Worm (Caenorhabditis elegans) whole organism, young adult: ENCODE data around the gene dre-1.
A peak's percentile ranks its signal among the peaks of the same experiment; 100 is the strongest.

Experiments
- B0035.1 ChIP-seq: sonication (generic microtip); optimal IDR thresholded peaks from 2 replicates; lab custom pipeline; 2016; ENCODE audit warnings: missing genetic modification characterization, mild to moderate bottlenecking, missing compliant biosample characterization, missing genotype, missing genetic modification reagents
- D2030.7 ChIP-seq: fragments of 200-800 bp; sonication (Bioruptor generic); IDR thresholded peaks from 2 replicates; pipeline ENCODE4 v1.3.6; 2022; ENCODE audit warnings: missing genetic modification reagents, missing genetic modification characterization, missing compliant biosample characterization
- F49E8.2 ChIP-seq: sonication (generic microtip); optimal IDR thresholded peaks from 3 replicates; lab custom pipeline; 2017; ENCODE audit warnings: missing genetic modification characterization, mild to moderate bottlenecking, missing compliant biosample characterization, antibody characterized with exemption, moderate library complexity; ENCODE audit not compliant: insufficient read depth
- F55B11.4 ChIP-seq: sonication (generic microtip); optimal IDR thresholded peaks from 2 replicates; lab custom pipeline; 2016; ENCODE audit warnings: missing compliant biosample characterization, missing genetic modification characterization, borderline replicate concordance; ENCODE audit not compliant: insufficient read depth
- F57C9.4 ChIP-seq: sonication (generic microtip); optimal IDR thresholded peaks from 2 replicates; lab custom pipeline; 2017; ENCODE audit warnings: mild to moderate bottlenecking, missing genetic modification characterization, missing compliant biosample characterization
- K12H6.12 ChIP-seq: fragments of 200-800 bp; sonication (Bioruptor generic); optimal IDR thresholded peaks from 2 replicates; lab custom pipeline; 2018; ENCODE audit warnings: mild to moderate bottlenecking, missing genetic modification characterization, missing compliant biosample characterization
- Y53G8AR.9 ChIP-seq: fragments of 200-800 bp; sonication (Bioruptor generic); conservative IDR thresholded peaks from 2 replicates; pipeline ENCODE4 v1.3.6; 2022; ENCODE audit warnings: missing genetic modification reagents, missing genetic modification characterization, missing compliant biosample characterization
- akir-1 ChIP-seq: fragments of 200-800 bp; sonication (Bioruptor generic); optimal IDR thresholded peaks from 2 replicates; lab custom pipeline; 2018; ENCODE audit warnings: mild to moderate bottlenecking, missing genetic modification characterization, moderate library complexity, missing compliant biosample characterization
- attf-3 ChIP-seq: fragments of 200-800 bp; sonication (Bioruptor generic); conservative IDR thresholded peaks from 2 replicates; pipeline ENCODE4 v1.3.6; 2022; ENCODE audit warnings: missing genetic modification reagents, missing genetic modification characterization, missing compliant biosample characterization
- bed-2 ChIP-seq: fragments of 200-800 bp; sonication (Bioruptor generic); IDR thresholded peaks from 2 replicates; pipeline ENCODE4 v1.3.6; 2022; ENCODE audit warnings: missing genetic modification reagents, missing genetic modification characterization, missing compliant biosample characterization
- ceh-79 ChIP-seq: sonication (generic microtip); optimal IDR thresholded peaks from 2 replicates; lab custom pipeline; 2017; ENCODE audit warnings: mild to moderate bottlenecking, missing genetic modification characterization, missing compliant biosample characterization
- egrh-3 ChIP-seq: fragments of 200-800 bp; sonication (Bioruptor generic); IDR thresholded peaks from 2 replicates; pipeline ENCODE4 v1.3.6; 2022; ENCODE audit warnings: missing genetic modification reagents, missing genetic modification characterization, missing compliant biosample characterization
- ekl-4 ChIP-seq: fragments of 200-800 bp; sonication (Bioruptor generic); IDR thresholded peaks from 2 replicates; pipeline ENCODE4 v1.3.6; 2022; ENCODE audit warnings: missing genetic modification reagents, missing genetic modification characterization, missing compliant biosample characterization
- fkh-3 ChIP-seq: sonication (generic microtip); optimal IDR thresholded peaks from 2 replicates; lab custom pipeline; 2016; ENCODE audit warnings: mild to moderate bottlenecking, missing genetic modification characterization, missing compliant biosample characterization
- gei-17 ChIP-seq: fragments of 200-800 bp; sonication (Bioruptor generic); optimal IDR thresholded peaks from 2 replicates; lab custom pipeline; 2018; ENCODE audit warnings: mild to moderate bottlenecking, missing genetic modification characterization, missing compliant biosample characterization
- hlh-26 ChIP-seq: fragments of 200-800 bp; sonication (Bioruptor generic); conservative IDR thresholded peaks from 2 replicates; pipeline ENCODE4 v1.3.6; 2022; ENCODE audit warnings: missing genetic modification reagents, missing genetic modification characterization, missing compliant biosample characterization
- hmg-20 ChIP-seq: fragments of 200-800 bp; sonication (Bioruptor generic); IDR thresholded peaks from 2 replicates; pipeline ENCODE4 v1.3.6; 2022; ENCODE audit warnings: missing genetic modification reagents, missing genetic modification characterization, missing compliant biosample characterization
- hrde-1 ChIP-seq: sonication (generic microtip); optimal IDR thresholded peaks from 2 replicates; lab custom pipeline; 2016; ENCODE audit warnings: missing genetic modification characterization, mild to moderate bottlenecking, missing compliant biosample characterization, moderate library complexity, missing genotype, missing genetic modification reagents, borderline replicate concordance
- hsf-1 ChIP-seq: fragments of 200-800 bp; sonication (Bioruptor generic); IDR thresholded peaks from 2 replicates; pipeline ENCODE4 v1.3.6; 2022; ENCODE audit warnings: missing genetic modification reagents, missing genetic modification characterization, missing compliant biosample characterization
- lag-1 ChIP-seq: fragments of 200-800 bp; sonication (Bioruptor generic); IDR thresholded peaks from 2 replicates; pipeline ENCODE4 v1.3.6; 2022; ENCODE audit warnings: missing genetic modification reagents, missing genetic modification characterization, missing compliant biosample characterization
- lin-26 ChIP-seq: fragments of 200-800 bp; sonication (Bioruptor generic); IDR thresholded peaks from 2 replicates; pipeline ENCODE4 v1.3.6; 2022; ENCODE audit warnings: missing genetic modification reagents, missing genetic modification characterization, missing compliant biosample characterization
- lir-1 ChIP-seq: fragments of 200-800 bp; sonication (Bioruptor generic); conservative IDR thresholded peaks from 2 replicates; pipeline ENCODE4 v1.3.6; 2022; ENCODE audit warnings: missing genetic modification reagents, missing genetic modification characterization, missing compliant biosample characterization
- lsl-1 ChIP-seq: fragments of 200-800 bp; sonication (Bioruptor generic); optimal IDR thresholded peaks from 2 replicates; lab custom pipeline; 2018; ENCODE audit warnings: mild to moderate bottlenecking, missing genetic modification characterization, moderate library complexity, missing compliant biosample characterization
- lsy-27 ChIP-seq: sonication (generic microtip); optimal IDR thresholded peaks from 2 replicates; lab custom pipeline; 2017; ENCODE audit warnings: missing genetic modification characterization, mild to moderate bottlenecking, missing compliant biosample characterization, antibody characterized with exemption, missing genotype, borderline replicate concordance; ENCODE audit not compliant: insufficient read depth
- madf-10 ChIP-seq: sonication (generic microtip); optimal IDR thresholded peaks from 2 replicates; lab custom pipeline; 2016; ENCODE audit warnings: mild to moderate bottlenecking, missing genetic modification characterization, missing compliant biosample characterization
- mel-28 ChIP-seq: sonication (generic microtip); optimal IDR thresholded peaks from 2 replicates; lab custom pipeline; 2016; ENCODE audit warnings: borderline replicate concordance, mild to moderate bottlenecking, missing genetic modification characterization, missing compliant biosample characterization
- mes-4 ChIP-seq: sonication (generic microtip); optimal IDR thresholded peaks from 2 replicates; lab custom pipeline; 2016; ENCODE audit warnings: missing genotype, missing genetic modification characterization, missing compliant biosample characterization
- nfya-2 ChIP-seq: fragments of 200-800 bp; sonication (Bioruptor generic); IDR thresholded peaks from 2 replicates; pipeline ENCODE4 v1.3.6; 2022; ENCODE audit warnings: missing genetic modification reagents, missing genetic modification characterization, missing compliant biosample characterization
- nhr-80 ChIP-seq: sonication (generic microtip); optimal IDR thresholded peaks from 2 replicates; lab custom pipeline; 2016; ENCODE audit warnings: missing genetic modification characterization, missing compliant biosample characterization
- pha-4 ChIP-seq: fragments of 150-350 bp; sonication (generic microtip); optimal IDR thresholded peaks from 2 replicates; lab custom pipeline; 2014; ENCODE audit warnings: missing biosample characterization, missing genetic modification reagents, missing genetic modification characterization
- rcor-1 ChIP-seq: fragments of 200-800 bp; sonication (Bioruptor generic); IDR thresholded peaks from 2 replicates; pipeline ENCODE4 v1.3.6; 2022; ENCODE audit warnings: missing genetic modification reagents, missing genetic modification characterization, missing compliant biosample characterization
- rec-8 ChIP-seq, 2 experiments: sonication (generic microtip); optimal IDR thresholded peaks; 2 replicates each; lab custom pipeline; 2016; ENCODE audit warnings: mild to moderate bottlenecking in 2 of 2, missing genetic modification characterization in 2 of 2, missing genetic modification reagents in 2 of 2, missing genotype in 2 of 2, missing biosample characterization in 1 of 2, missing compliant biosample characterization in 1 of 2, moderate library complexity in 1 of 2
- sdz-38 ChIP-seq: sonication (generic microtip); optimal IDR thresholded peaks from 2 replicates; lab custom pipeline; 2016; ENCODE audit warnings: missing genotype, missing genetic modification characterization, missing compliant biosample characterization
- sptf-2 ChIP-seq: fragments of 200-800 bp; sonication (Bioruptor generic); optimal IDR thresholded peaks from 2 replicates; lab custom pipeline; 2018; ENCODE audit warnings: mild to moderate bottlenecking, missing genetic modification characterization, missing compliant biosample characterization
- tbp1 ChIP-seq: fragments of 200-800 bp; sonication (Bioruptor generic); optimal IDR thresholded peaks from 2 replicates; lab custom pipeline; 2018; ENCODE audit warnings: mild to moderate bottlenecking, missing genetic modification characterization, missing compliant biosample characterization
- unc-130 ChIP-seq: sonication (generic microtip); optimal IDR thresholded peaks from 2 replicates; lab custom pipeline; 2016; ENCODE audit warnings: missing genetic modification reagents, missing genetic modification characterization, missing compliant biosample characterization
- ztf-25 ChIP-seq: fragments of 200-800 bp; sonication (Bioruptor generic); IDR thresholded peaks from 2 replicates; pipeline ENCODE4 v1.3.6; 2022; ENCODE audit warnings: missing genetic modification reagents, missing genetic modification characterization, missing compliant biosample characterization
- ztf-28 ChIP-seq: fragments of 200-800 bp; sonication (Bioruptor generic); IDR thresholded peaks from 2 replicates; pipeline ENCODE4 v1.3.6; 2022; ENCODE audit warnings: missing genetic modification reagents, missing genetic modification characterization, missing compliant biosample characterization

The dre-1 gene

DNA sequence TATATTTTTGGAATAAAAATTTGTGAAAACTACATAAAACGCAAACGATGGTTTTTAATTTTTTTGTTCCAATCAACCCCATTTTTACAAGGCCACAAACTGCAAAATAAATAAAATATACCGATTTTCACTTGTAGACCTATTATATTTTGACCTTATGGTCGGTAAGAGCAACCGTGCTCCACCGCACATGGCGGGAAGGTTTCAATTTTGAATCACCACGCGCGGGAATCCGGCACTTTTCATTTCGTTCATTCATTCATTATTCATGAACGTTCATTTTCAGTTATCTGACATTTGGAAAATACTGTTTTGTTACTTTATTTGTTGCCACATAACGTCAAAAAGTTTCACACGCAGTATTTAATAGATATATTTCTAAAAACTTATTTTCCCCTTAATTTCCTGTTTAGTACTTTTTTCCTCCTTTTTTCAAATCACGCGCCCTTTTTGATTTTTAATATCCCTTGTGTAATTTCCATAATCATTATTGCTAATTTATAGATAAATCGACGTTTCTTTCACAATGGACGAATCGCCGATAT, 47.5 kb upstream of the dre-1 start, which contains the start of gene hcp-1 (continued):
- no peak for TF ChIP-seq rec-8 (tag; optimal IDR thresholded peaks at IDR 0.05; lab: Kevin White, UChicago)
- peak; percentile 89 for TF ChIP-seq ztf-28 (GFP tag; lab: Robert Waterston, UW)
- peak; percentile 70 for TF ChIP-seq attf-3 (GFP tag; lab: Robert Waterston, UW)
- TF ChIP-seq fkh-3 (tag; lab: Kevin White, UChicago): no peak
- no peak for TF ChIP-seq F57C9.4 (tag; lab: Kevin White, UChicago)
- peak; percentile 62 for TF ChIP-seq hrde-1 (tag; lab: Kevin White, UChicago)
- TF ChIP-seq unc-130 (GFP tag; lab: Kevin White, UChicago): peak; percentile 86
- TF ChIP-seq F55B11.4: no peak
- no peak for TF ChIP-seq nfya-2 (GFP tag; lab: Robert Waterston, UW)
- TF ChIP-seq gei-17: no peak
- no peak for TF ChIP-seq egrh-3 (GFP tag; lab: Robert Waterston, UW)
- TF ChIP-seq D2030.7 (GFP tag; lab: Robert Waterston, UW): peak; percentile 97
- TF ChIP-seq K12H6.12: no peak
- TF ChIP-seq sptf-2: no peak
- TF ChIP-seq rcor-1: peak; percentile 92
- TF ChIP-seq B0035.1 (tag; lab: Kevin White, UChicago): no peak
- no peak for TF ChIP-seq ceh-79 (tag; lab: Kevin White, UChicago)
- no peak for TF ChIP-seq lag-1
- TF ChIP-seq sdz-38 (tag; lab: Kevin White, UChicago): no peak
- TF ChIP-seq hsf-1 (GFP tag; lab: Robert Waterston, UW): peak; percentile 91
- 0 out of 2 replicates have a peak, but pooled peaks have one; percentile 14 for TF ChIP-seq hmg-20 (GFP tag; lab: Robert Waterston, UW)
- TF ChIP-seq mes-4 (tag; lab: Kevin White, UChicago): no peak
- no peak for TF ChIP-seq bed-2 (GFP tag; lab: Robert Waterston, UW)
- TF ChIP-seq akir-1: no peak
- TF ChIP-seq ekl-4 (GFP tag; lab: Robert Waterston, UW): peak; percentile 90
- no peak for TF ChIP-seq hlh-26 (GFP tag; lab: Robert Waterston, UW)
- TF ChIP-seq F49E8.2 (tag; lab: Kevin White, UChicago): peak; percentile 90
- TF ChIP-seq Y53G8AR.9 (GFP tag; lab: Robert Waterston, UW): peak; percentile 89; the same call in 1 of the 2 replicates
- peak; percentile 77 for TF ChIP-seq lir-1 (GFP tag; lab: Robert Waterston, UW)
- TF ChIP-seq madf-10 (tag; lab: Kevin White, UChicago): no peak
- peak; percentile 27; the same call in 1 of the 2 replicates for TF ChIP-seq lin-26 (GFP tag; lab: Robert Waterston, UW)
- peak; percentile 94 for TF ChIP-seq lsl-1 (GFP tag; lab: Kevin White, UChicago)
- TF ChIP-seq tbp1 (GFP tag; lab: Kevin White, UChicago): no peak
- TF ChIP-seq mel-28 (tag; lab: Kevin White, UChicago): no peak

DNA sequence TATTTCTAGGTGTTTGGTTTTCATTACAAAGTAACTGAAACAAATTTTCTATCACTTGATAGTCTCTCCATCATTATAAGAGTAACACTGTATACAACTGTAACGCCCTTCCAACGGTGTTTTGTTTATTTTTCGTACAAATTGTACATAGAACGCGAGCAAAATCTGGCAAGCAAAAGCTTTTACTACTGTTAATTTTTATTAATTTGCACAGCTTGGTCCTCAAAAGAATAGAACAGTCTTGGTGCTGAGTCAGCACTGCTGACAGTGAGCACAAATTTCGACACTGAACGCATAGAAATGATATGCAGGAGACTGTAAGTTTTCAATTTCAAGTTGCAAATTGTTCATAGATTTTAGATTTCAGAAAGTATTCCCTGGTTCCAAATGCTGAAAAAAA, 44.0 kb upstream of the dre-1 start, which contains the start of gene ZK1055.2:
Gene ZK1055.2 (plus strand): TSS at position 301 of the 400 bp plus-strand sequence.
- TF ChIP-seq ztf-25 (GFP tag; lab: Robert Waterston, UW): no peak
- no peak for TF ChIP-seq pha-4 (tag; lab: Kevin White, UChicago)
- TF ChIP-seq nhr-80: no peak
- TF ChIP-seq lsy-27 (tag; lab: Kevin White, UChicago): no peak
